Worm (Caenorhabditis elegans) whole organism, L4/young adult: ENCODE measurements around the gene C52E4.7.

Experiments
- dao-5 ChIP-seq: sonication (generic microtip); optimal IDR thresholded peaks from 2 replicates; lab custom pipeline; 2016; ENCODE audit warnings: missing genotype, missing genetic modification characterization, moderate library complexity, missing compliant biosample characterization
- him-1 ChIP-seq: sonication (generic microtip); optimal IDR thresholded peaks from 2 replicates; lab custom pipeline; 2016; ENCODE audit warnings: missing genotype, missing genetic modification reagents, missing genetic modification characterization, missing compliant biosample characterization

DNA sequence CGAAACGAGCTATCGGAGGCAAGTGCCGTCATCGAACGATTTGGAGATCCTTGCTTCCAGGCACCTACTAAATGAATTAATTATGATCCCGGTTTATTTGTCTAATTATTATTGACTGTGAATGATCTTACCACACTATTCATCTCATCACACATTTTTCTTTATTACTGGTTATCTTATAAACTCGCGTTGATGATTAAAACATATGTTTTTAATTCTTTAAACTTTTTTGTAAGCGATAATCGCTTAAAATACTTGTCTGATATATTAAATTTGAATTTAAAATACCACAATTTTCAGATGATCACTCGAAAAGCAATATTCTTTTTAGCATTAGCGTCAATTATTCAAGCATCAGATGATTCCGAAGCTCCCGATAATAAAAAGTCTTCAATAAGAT, 51.0 kb downstream of the C52E4.7 start, which contains the start of gene F10C2.5:
- TF ChIP-seq him-1 (tag; lab: Kevin White, UChicago) (no peak), dao-5 (tag; lab: Kevin White, UChicago) (no peak)
